Worm (Caenorhabditis elegans) whole organism, L3 larva: Measurements from ENCODE around the gene srx-129.

ENCODE experiments used
- R02D3.7 ChIP-seq: fragments of 150-350 bp; optimal IDR thresholded peaks from 2 replicates; lab custom pipeline; 2014; ENCODE audit warnings: missing biosample characterization, missing genetic modification characterization
- ZK546.5 ChIP-seq: sonication (generic microtip); optimal IDR thresholded peaks from 2 replicates; lab custom pipeline; 2017; ENCODE audit warnings: missing biosample characterization, missing genetic modification characterization
- aly-2 ChIP-seq: fragments of 150-350 bp; optimal IDR thresholded peaks from 2 replicates; lab custom pipeline; 2014; ENCODE audit warnings: missing biosample characterization, missing genetic modification characterization
- ama-1 ChIP-seq: fragments of 150-350 bp; optimal IDR thresholded peaks from 2 replicates; lab custom pipeline; 2018
- ceh-16 ChIP-seq: sonication (generic microtip); optimal IDR thresholded peaks from 2 replicates; lab custom pipeline; 2017; ENCODE audit warnings: missing biosample characterization, missing genetic modification characterization
- ceh-28 ChIP-seq: fragments of 150-350 bp; optimal IDR thresholded peaks from 2 replicates; lab custom pipeline; 2014; ENCODE audit warnings: missing biosample characterization, missing genetic modification reagents, missing genetic modification characterization
- ceh-82 ChIP-seq: fragments of 150-350 bp; optimal IDR thresholded peaks from 2 replicates; lab custom pipeline; 2014; ENCODE audit warnings: missing biosample characterization, missing genetic modification characterization
- egl-27 ChIP-seq: sonication (generic microtip); optimal IDR thresholded peaks from 4 replicates; lab custom pipeline; 2017; ENCODE audit warnings: missing biosample characterization, missing genetic modification reagents, missing genetic modification characterization
- egl-5 ChIP-seq: fragments of 150-350 bp; optimal IDR thresholded peaks from 2 replicates; lab custom pipeline; 2017; ENCODE audit warnings: missing biosample characterization, missing genetic modification reagents, missing genetic modification characterization, inconsistent platforms
- elt-1 ChIP-seq: fragments of 150-350 bp; optimal IDR thresholded peaks from 2 replicates; lab custom pipeline; 2014; ENCODE audit warnings: missing biosample characterization, missing genetic modification characterization
- elt-2 ChIP-seq: sonication (generic microtip); optimal IDR thresholded peaks from 2 replicates; lab custom pipeline; 2016; ENCODE audit warnings: missing genetic modification reagents, mild to moderate bottlenecking, missing genetic modification characterization, missing compliant biosample characterization
- elt-3 ChIP-seq, 3 experiments: fragments of 150-350 bp in 1 of 3; sonication (generic microtip) in 2 of 3; optimal IDR thresholded peaks; 2 replicates in 2 of 3; 4 replicates in 1 of 3; lab custom pipeline; 2014 to 2017; ENCODE audit warnings: missing biosample characterization in 3 of 3, missing genetic modification characterization in 3 of 3
- eor-1 ChIP-seq, 2 experiments: fragments of 150-350 bp; optimal IDR thresholded peaks; 2 replicates each; lab custom pipeline; 2014 to 2018; ENCODE audit warnings: missing biosample characterization in 2 of 2, missing genetic modification characterization in 2 of 2
- fkh-10 ChIP-seq: sonication (generic microtip); optimal IDR thresholded peaks from 2 replicates; lab custom pipeline; 2017; ENCODE audit warnings: missing biosample characterization, missing genetic modification reagents, missing genetic modification characterization
- fkh-2 ChIP-seq: fragments of 150-350 bp; optimal IDR thresholded peaks from 2 replicates; lab custom pipeline; 2014; ENCODE audit warnings: missing biosample characterization, missing genetic modification reagents, missing genetic modification characterization
- fos-1 ChIP-seq: fragments of 150-350 bp; optimal IDR thresholded peaks from 2 replicates; lab custom pipeline; 2014; ENCODE audit warnings: missing biosample characterization, missing genetic modification characterization
- hmg-11 ChIP-seq: sonication (generic microtip); optimal IDR thresholded peaks from 2 replicates; lab custom pipeline; 2016; ENCODE audit warnings: missing genetic modification characterization, missing compliant biosample characterization
- jun-1 ChIP-seq: fragments of 150-350 bp; optimal IDR thresholded peaks from 2 replicates; lab custom pipeline; 2014; ENCODE audit warnings: missing biosample characterization, missing genetic modification reagents, missing genetic modification characterization
- lin-15B ChIP-seq: fragments of 150-350 bp; optimal IDR thresholded peaks from 2 replicates; lab custom pipeline; 2014; ENCODE audit warnings: missing biosample characterization, missing genetic modification characterization
- lin-39 ChIP-seq: fragments of 150-350 bp; optimal IDR thresholded peaks from 2 replicates; lab custom pipeline; 2018; ENCODE audit warnings: missing biosample characterization, missing genetic modification reagents, missing genetic modification characterization
- mml-1 ChIP-seq: fragments of 150-350 bp; sonication (generic microtip); optimal IDR thresholded peaks from 3 replicates; lab custom pipeline; 2014; ENCODE audit warnings: missing biosample characterization, missing genetic modification characterization
- nhr-11 ChIP-seq: fragments of 150-350 bp; optimal IDR thresholded peaks from 2 replicates; lab custom pipeline; 2014; ENCODE audit warnings: missing biosample characterization, missing genetic modification characterization
- nhr-12 ChIP-seq: fragments of 150-350 bp; optimal IDR thresholded peaks from 2 replicates; lab custom pipeline; 2014; ENCODE audit warnings: missing biosample characterization, missing genetic modification characterization
- nhr-23 ChIP-seq: fragments of 150-350 bp; optimal IDR thresholded peaks from 2 replicates; lab custom pipeline; 2014; ENCODE audit warnings: missing biosample characterization, missing genetic modification reagents, missing genetic modification characterization
- nhr-237 ChIP-seq: fragments of 150-350 bp; optimal IDR thresholded peaks from 2 replicates; lab custom pipeline; 2014; ENCODE audit warnings: missing biosample characterization, missing genetic modification characterization
- nhr-25 ChIP-seq: sonication (generic microtip); optimal IDR thresholded peaks from 2 replicates; lab custom pipeline; 2017; ENCODE audit warnings: missing biosample characterization, missing genetic modification characterization
- nhr-28 ChIP-seq: fragments of 150-350 bp; optimal IDR thresholded peaks from 2 replicates; lab custom pipeline; 2014; ENCODE audit warnings: missing biosample characterization, missing genetic modification characterization
- nhr-43 ChIP-seq: sonication (generic microtip); optimal IDR thresholded peaks from 2 replicates; lab custom pipeline; 2016; ENCODE audit warnings: mild to moderate bottlenecking, missing genetic modification characterization, missing compliant biosample characterization; ENCODE audit not compliant: poor library complexity, severe bottlenecking
- nhr-67 ChIP-seq: fragments of 150-350 bp; optimal IDR thresholded peaks from 2 replicates; lab custom pipeline; 2014; ENCODE audit warnings: missing biosample characterization, missing genetic modification characterization
- nhr-76 ChIP-seq: fragments of 150-350 bp; sonication (generic microtip); optimal IDR thresholded peaks from 5 replicates; lab custom pipeline; 2014; ENCODE audit warnings: missing biosample characterization, missing genetic modification characterization
- nhr-77 ChIP-seq: fragments of 150-350 bp; optimal IDR thresholded peaks from 2 replicates; lab custom pipeline; 2014; ENCODE audit warnings: missing biosample characterization, missing genetic modification characterization
- pha-4 ChIP-seq: fragments of 150-350 bp; optimal IDR thresholded peaks from 2 replicates; lab custom pipeline; 2014; ENCODE audit warnings: missing biosample characterization, missing genetic modification reagents, missing genetic modification characterization
- pqm-1 ChIP-seq: fragments of 150-350 bp; optimal IDR thresholded peaks from 2 replicates; lab custom pipeline; 2017; ENCODE audit warnings: missing biosample characterization, missing genetic modification characterization, inconsistent platforms
- sea-2 ChIP-seq: fragments of 150-350 bp; sonication (generic microtip); optimal IDR thresholded peaks from 4 replicates; lab custom pipeline; 2014; ENCODE audit warnings: missing biosample characterization, missing genetic modification reagents, missing genetic modification characterization
- skn-1 ChIP-seq: fragments of 150-350 bp; optimal IDR thresholded peaks from 2 replicates; lab custom pipeline; 2014; ENCODE audit warnings: missing biosample characterization, missing genetic modification characterization
- tbx-2 ChIP-seq: sonication (generic microtip); optimal IDR thresholded peaks from 2 replicates; lab custom pipeline; 2016; ENCODE audit warnings: mild to moderate bottlenecking, missing genetic modification characterization, missing compliant biosample characterization
- ztf-11 ChIP-seq: fragments of 150-350 bp; optimal IDR thresholded peaks from 2 replicates; lab custom pipeline; 2014; ENCODE audit warnings: missing biosample characterization, missing genetic modification characterization

srx-129 gene

DNA sequence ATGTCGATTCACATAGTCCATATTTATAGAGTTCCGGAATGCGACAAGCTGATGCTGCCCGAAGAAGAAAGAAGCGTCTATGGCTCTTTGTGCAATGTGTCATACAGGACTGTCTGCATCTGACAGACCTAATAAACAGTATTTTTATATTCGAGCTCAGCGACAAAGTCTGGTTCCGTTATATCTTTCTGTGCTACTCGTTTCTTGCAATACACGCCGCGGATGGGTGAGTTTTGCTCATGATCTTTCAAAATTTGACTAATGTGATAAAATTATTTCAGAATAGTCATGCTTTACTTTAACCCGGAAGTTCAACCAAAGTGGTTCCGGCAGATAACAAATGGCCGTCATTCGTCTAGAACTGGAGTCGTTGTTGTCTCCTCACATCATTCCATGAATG, 29.6 kb downstream of the srx-129 start:
- TF ChIP-seq ztf-11 (tag; lab: Kevin White, UChicago) = no peak
- no peak for TF ChIP-seq fkh-10
- no peak for TF ChIP-seq aly-2 (tag; lab: Kevin White, UChicago)
- TF ChIP-seq nhr-43 (tag; lab: Kevin White, UChicago) = no peak
- no peak for TF ChIP-seq hmg-11 (tag; lab: Kevin White, UChicago)
- TF ChIP-seq lin-15B (tag; lab: Kevin White, UChicago) = no peak
- TF ChIP-seq fos-1 = no peak
- TF ChIP-seq egl-27 (tag; lab: Kevin White, UChicago) = no peak

DNA sequence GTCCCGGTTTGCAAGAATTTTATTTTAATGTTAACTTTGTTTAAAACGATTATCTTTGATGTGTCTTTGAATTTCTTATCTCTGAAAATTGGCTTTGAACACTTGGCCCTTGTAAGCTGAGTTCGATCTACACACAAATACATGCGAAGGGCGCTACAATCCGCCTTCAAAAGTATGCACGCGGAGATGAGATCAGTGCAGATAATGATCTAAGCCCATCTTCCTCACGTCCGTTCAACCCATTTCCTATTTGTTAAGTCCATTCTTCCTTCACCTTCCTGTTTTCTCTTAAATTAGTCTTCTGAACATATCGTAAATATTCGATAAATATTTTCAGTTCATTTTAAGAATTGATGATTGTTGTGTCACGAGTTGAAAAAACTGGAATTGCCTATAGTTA, 32.3 kb downstream of the srx-129 start, which contains the start of gene nhr-175:
Gene nhr-175, plus strand, starts transcription at position 339 of the 400 bp plus-strand sequence.
- TF ChIP-seq nhr-25 (tag; lab: Kevin White, UChicago) (peak; percentile 52), nhr-67 (tag; lab: Kevin White, UChicago) (no peak), egl-5 (tag; lab: Kevin White, UChicago) (no peak), R02D3.7 (tag; lab: Kevin White, UChicago) (no peak), nhr-23 (tag; lab: Kevin White, UChicago) (peak; percentile 50), nhr-77 (no peak), elt-1 (tag; lab: Kevin White, UChicago) (peak; percentile 92)
- TF ChIP-seq, all 47 proteins: peak for 3

- TF ChIP-seq jun-1 (tag; lab: Kevin White, UChicago) = no peak
- no peak for TF ChIP-seq ceh-16 (tag; lab: Kevin White, UChicago)
- no peak for TF ChIP-seq pha-4 (tag; lab: Kevin White, UChicago)
- TF ChIP-seq nhr-12 (tag; lab: Kevin White, UChicago) = no peak
- peak; percentile 2 for TF ChIP-seq pqm-1 (tag; lab: Kevin White, UChicago)
- no peak for TF ChIP-seq nhr-237
- no peak for TF ChIP-seq nhr-76 (tag; lab: Kevin White, UChicago)
- TF ChIP-seq nhr-11 (tag; lab: Kevin White, UChicago) = peak; percentile 98
- no peak for TF ChIP-seq ZK546.5
These were observed 35.5 kb downstream of the srx-129 start for ce11 chrV:13869551-13869950.

- TF ChIP-seq nhr-28 (tag; lab: Kevin White, UChicago) = no peak
- no peak for TF ChIP-seq nhr-12 (tag; lab: Kevin White, UChicago)
- TF ChIP-seq nhr-43 (tag; lab: Kevin White, UChicago) = no peak
- no peak for TF ChIP-seq eor-1 (tag; optimal IDR thresholded peaks at IDR 0.05; lab: Kevin White, UChicago)
- no peak for TF ChIP-seq mml-1 (tag; lab: Kevin White, UChicago)
These were observed 38.8 kb downstream of the srx-129 start, which contains the start of gene cpt-5 for ce11 chrV:13872895-13873294. TSS of gene cpt-5 (plus strand) at chrV:13873195.

- TF ChIP-seq nhr-28 (tag; lab: Kevin White, UChicago) = no peak
- no peak for TF ChIP-seq mml-1 (tag; lab: Kevin White, UChicago)
- TF ChIP-seq fkh-2 (tag; lab: Kevin White, UChicago) = no peak
- TF ChIP-seq ceh-82 = no peak
- TF ChIP-seq elt-3 (tag; optimal IDR thresholded peaks at IDR 0.05; lab: Kevin White, UChicago) = no peak
- no peak for TF ChIP-seq ama-1 (lab: Kevin White, UChicago)
- TF ChIP-seq elt-1 (tag; lab: Kevin White, UChicago) = no peak
- no peak for TF ChIP-seq lin-39
These were observed 39.3 kb downstream of the srx-129 start for ce11 chrV:13873323-13873722.

- TF ChIP-seq hmg-11 (tag; lab: Kevin White, UChicago) (no peak), sea-2 (GFP tag; lab: Kevin White, UChicago) (no peak), tbx-2 (tag; lab: Kevin White, UChicago) (no peak), nhr-76 (tag; lab: Kevin White, UChicago) (no peak), aly-2 (tag; lab: Kevin White, UChicago) (no peak), nhr-12 (tag; lab: Kevin White, UChicago) (no peak), egl-27 (tag; lab: Kevin White, UChicago) (no peak), elt-2 (no peak), skn-1 (tag; lab: Kevin White, UChicago) (no peak), nhr-77 (no peak), nhr-43 (tag; lab: Kevin White, UChicago) (no peak), ztf-11 (tag; lab: Kevin White, UChicago) (no peak), eor-1 (tag; optimal IDR thresholded peaks at IDR 0.05; lab: Kevin White, UChicago) (no peak), ceh-28 (tag; lab: Kevin White, UChicago) (no peak), mml-1 (tag; lab: Kevin White, UChicago) (no peak), fkh-10 (no peak), ceh-16 (tag; lab: Kevin White, UChicago) (no peak), ceh-82 (no peak), jun-1 (tag; lab: Kevin White, UChicago) (no peak)
- TF ChIP-seq, all 47 proteins: peak for 0
These were observed 42.5 kb downstream of the srx-129 start, which contains the start of gene T22G5.1 for ce11 chrV:13876529-13876928. TSS of gene T22G5.1 (plus strand) at chrV:13876829.
